3 fruit fly cellular contexts compared by ENCODE assay signal in the genomic region with DNA sequence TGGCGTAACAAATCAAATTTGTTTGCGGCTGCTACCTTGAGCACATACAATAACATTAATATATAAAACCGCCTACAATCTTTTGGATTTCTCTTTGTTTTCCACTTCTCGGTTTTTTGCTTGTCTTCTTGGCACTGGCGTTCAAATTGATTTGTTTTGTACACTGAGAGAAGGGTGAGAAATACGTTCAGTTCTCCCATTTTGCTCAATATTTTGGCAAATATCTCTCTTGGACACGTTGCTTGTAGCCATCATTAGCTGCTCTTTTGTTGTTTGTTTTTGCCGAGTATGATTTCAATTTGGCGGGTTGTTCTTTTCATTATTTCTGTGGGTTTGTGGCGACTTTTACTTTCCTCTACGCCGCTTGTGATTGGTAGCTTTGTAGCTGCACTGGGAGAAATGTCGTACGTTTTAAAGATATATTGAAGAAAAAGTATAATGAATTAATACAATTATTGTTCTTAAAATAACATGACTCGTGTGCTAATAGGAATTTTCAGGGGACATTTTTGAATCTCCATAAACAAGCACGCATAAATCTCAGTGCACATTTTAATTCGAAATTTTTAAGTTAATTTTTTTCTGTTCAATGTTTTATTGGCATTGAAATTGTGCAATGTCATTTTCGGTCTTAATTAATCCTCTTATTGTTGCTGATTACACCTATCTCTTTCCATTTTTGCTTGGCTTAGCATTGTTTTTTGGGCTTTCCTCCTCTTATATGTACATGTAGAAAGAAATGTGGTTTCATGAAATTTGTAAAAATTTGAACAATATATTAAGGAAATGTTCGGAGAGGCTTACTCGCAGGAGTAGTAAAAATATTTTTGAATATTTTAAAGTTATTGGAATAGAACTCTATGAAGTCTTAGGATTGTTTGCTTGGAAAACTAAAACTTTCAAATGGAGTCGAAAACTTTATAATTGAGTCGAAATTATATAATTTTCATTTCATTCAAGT.
TF ChIP-seq lines count a peak whose summit lies in the region.

No protein-coding gene starts in this region.

TF ChIP-seq in whole organism, embryonic, 481 proteins besides CTCF, POLR2A, EP300 and RAD21 (continued from another document and continues in another):
- TF ChIP-seq HmgZ (tag; optimal IDR thresholded peaks at IDR 0.05; lab: Kevin White, UChicago) (no peak), Med (GFP tag; lab: Kevin White, UChicago) (no peak), Trl (optimal IDR thresholded peaks at IDR 0.05; lab: Kevin White, UChicago) (peak in 1 of 2 experiments; percentile 52), Trl (GFP tag; optimal IDR thresholded peaks at IDR 0.05; lab: Kevin White, UChicago) (no peak), CG13296 (GFP tag; optimal IDR thresholded peaks at IDR 0.05; lab: Kevin White, UChicago) (no peak), C15 (GFP tag; IDR thresholded peaks at IDR 0.05; lab: Robert Waterston, UW) (0 out of 3 replicates have a peak, but pooled peaks have one; percentile 43), CG2678 (tag; optimal IDR thresholded peaks at IDR 0.05; lab: Kevin White, UChicago) (no peak), ind (GFP tag; optimal IDR thresholded peaks at IDR 0.05; lab: Kevin White, UChicago) (peak; percentile 35), esg (GFP tag; conservative IDR thresholded peaks at IDR 0.05; lab: Robert Waterston, UW) (peak; percentile 28; the same call in 1 of the 2 replicates), Pdp1 (GFP tag; optimal IDR thresholded peaks at IDR 0.05; lab: Kevin White, UChicago) (peak in 1 of 2 experiments; percentile 10), tio (GFP tag; optimal IDR thresholded peaks at IDR 0.05; lab: Kevin White, UChicago) (peak; percentile 45), CG2889 (GFP tag; IDR thresholded peaks at IDR 0.05; lab: Robert Waterston, UW) (0 out of 3 replicates have a peak, but pooled peaks have one; percentile 34), CG5180 (GFP tag; optimal IDR thresholded peaks at IDR 0.05; lab: Kevin White, UChicago) (no peak), CG1647 (GFP tag; optimal IDR thresholded peaks at IDR 0.05; lab: Kevin White, UChicago) (no peak), CG18619 (GFP tag; optimal IDR thresholded peaks at IDR 0.05; lab: Kevin White, UChicago) (peak; percentile 18), Hmr (GFP tag; optimal IDR thresholded peaks at IDR 0.05; lab: Kevin White, UChicago) (peak; percentile 34), nerfin-2 (GFP tag; IDR thresholded peaks at IDR 0.05; lab: Robert Waterston, UW; ENCODE audit: partially characterized antibody) (no peak), Fer3 (tag; optimal IDR thresholded peaks at IDR 0.05; lab: Kevin White, UChicago) (peak; percentile 20), Taf1 (GFP tag; IDR thresholded peaks at IDR 0.05; lab: Robert Waterston, UW) (0 out of 2 replicates have a peak, but pooled peaks have one; percentile 12), Sry-δ (GFP tag; optimal IDR thresholded peaks at IDR 0.05; lab: Kevin White, UChicago) (no peak), CG10543 (GFP tag; optimal IDR thresholded peaks at IDR 0.05; lab: Kevin White, UChicago) (no peak), Gug (GFP tag; IDR thresholded peaks at IDR 0.05; lab: Robert Waterston, UW) (peak; percentile 36; the same call in 1 of the 4 replicates), lilli (GFP tag; optimal IDR thresholded peaks at IDR 0.05; lab: Kevin White, UChicago) (peak; percentile 51), Asciz (GFP tag; optimal IDR thresholded peaks at IDR 0.05; lab: Kevin White, UChicago) (peak; percentile 13), CG14441 (GFP tag; IDR thresholded peaks at IDR 0.05; lab: Robert Waterston, UW) (0 out of 2 replicates have a peak, but pooled peaks have one; percentile 36), abd-A (tag; optimal IDR thresholded peaks at IDR 0.05; lab: Kevin White, UChicago) (no peak), klu (GFP tag; IDR thresholded peaks at IDR 0.05; lab: Robert Waterston, UW) (no peak), CG9727 (GFP tag; optimal IDR thresholded peaks at IDR 0.05; lab: Kevin White, UChicago) (peak; percentile 46), CG2120 (GFP tag; optimal IDR thresholded peaks at IDR 0.05; lab: Kevin White, UChicago) (peak; percentile 65), hkb (optimal IDR thresholded peaks at IDR 0.05; lab: Kevin White, UChicago) (no peak), hkb (GFP tag; IDR thresholded peaks at IDR 0.05; lab: Robert Waterston, UW) (0 out of 2 replicates have a peak, but pooled peaks have one; percentile 8), Mrtf (GFP tag; IDR thresholded peaks at IDR 0.05; lab: Robert Waterston, UW) (no peak), Ssrp (tag; optimal IDR thresholded peaks at IDR 0.05; lab: Kevin White, UChicago) (no peak), nerfin-1 (tag; optimal IDR thresholded peaks at IDR 0.05; lab: Kevin White, UChicago) (no peak), Kr (GFP tag; optimal IDR thresholded peaks at IDR 0.05; lab: Kevin White, UChicago) (no peak), CG30403 (GFP tag; optimal IDR thresholded peaks at IDR 0.05; lab: Kevin White, UChicago) (peak; percentile 61), ac (GFP tag; optimal IDR thresholded peaks at IDR 0.05; lab: Kevin White, UChicago) (no peak), CG14014 (GFP tag; IDR thresholded peaks at IDR 0.05; lab: Robert Waterston, UW) (no peak), CG31441 (GFP tag; IDR thresholded peaks at IDR 0.05; lab: Robert Waterston, UW) (peak; percentile 11; the same call in 1 of the 2 replicates)

TF ChIP-seq in whole organism, prepupa, 60 proteins besides CTCF, POLR2A, EP300 and RAD21 (continued from another document):
- no peak for TF ChIP-seq CG1621 (tag; optimal IDR thresholded peaks at IDR 0.05; lab: Kevin White, UChicago)
- TF ChIP-seq CG8319 (GFP tag; optimal IDR thresholded peaks at IDR 0.05; lab: Kevin White, UChicago) = no peak
- TF ChIP-seq Sox102F (GFP tag; optimal IDR thresholded peaks at IDR 0.05; lab: Kevin White, UChicago) = peak; percentile 15
- TF ChIP-seq spab (GFP tag; optimal IDR thresholded peaks at IDR 0.05; lab: Kevin White, UChicago) = no peak
- no peak for TF ChIP-seq CG10669 (GFP tag; optimal IDR thresholded peaks at IDR 0.05; lab: Kevin White, UChicago)
- peak; percentile 35 for TF ChIP-seq Hr39 (GFP tag; optimal IDR thresholded peaks at IDR 0.05; lab: Kevin White, UChicago)
- TF ChIP-seq svp (GFP tag; lab: Kevin White, UChicago) = peak; percentile 84
- no peak for TF ChIP-seq CG3032 (tag; optimal IDR thresholded peaks at IDR 0.05; lab: Kevin White, UChicago)
- TF ChIP-seq CG11762 (GFP tag; optimal IDR thresholded peaks at IDR 0.05; lab: Kevin White, UChicago; ENCODE audit: insufficient read depth) = no peak
- TF ChIP-seq net (GFP tag; optimal IDR thresholded peaks at IDR 0.05; lab: Kevin White, UChicago) = peak; percentile 22
- TF ChIP-seq Hr38 (GFP tag; optimal IDR thresholded peaks at IDR 0.05; lab: Kevin White, UChicago) = no peak
- no peak for TF ChIP-seq CG11294 (GFP tag; IDR thresholded peaks at IDR 0.05; lab: Robert Waterston, UW)
- TF ChIP-seq cyc (GFP tag; optimal IDR thresholded peaks at IDR 0.05; lab: Kevin White, UChicago) = peak; percentile 47

TF ChIP-seq in whole organism, wandering third instar larva, 38 proteins besides CTCF, POLR2A, EP300 and RAD21 (continued from another document):
- TF ChIP-seq dsf (GFP tag; optimal IDR thresholded peaks at IDR 0.05; lab: Kevin White, UChicago; ENCODE audit: borderline replicate concordance) = no peak
- TF ChIP-seq ey (GFP tag; optimal IDR thresholded peaks at IDR 0.05; lab: Kevin White, UChicago) = peak; percentile 38
